Fruit fly (Drosophila melanogaster) whole organism, embryonic: ENCODE measurements around the gene Fancl.

Source experiments
- CG11696 ChIP-seq: fragments of 200-800 bp; sonication (Bioruptor generic); IDR thresholded peaks from 2 replicates; pipeline ENCODE4 v1.3.6; 2022; ENCODE audit warnings: missing biosample characterization, missing genetic modification characterization
- CG12219 ChIP-seq: fragments of 200-800 bp; sonication (Bioruptor generic); optimal IDR thresholded peaks from 3 replicates; lab custom pipeline; 2018; ENCODE audit warnings: missing biosample characterization, mild to moderate bottlenecking, missing genetic modification characterization
- CG4328 ChIP-seq: fragments of 200-800 bp; sonication (Bioruptor generic); optimal IDR thresholded peaks from 3 replicates; lab custom pipeline; 2017; ENCODE audit warnings: missing biosample characterization, missing genetic modification reagents, missing genetic modification characterization
- CG4617 ChIP-seq: fragments of 200-800 bp; sonication (Bioruptor generic); optimal IDR thresholded peaks from 3 replicates; lab custom pipeline; 2016; ENCODE audit warnings: missing biosample characterization, missing genetic modification characterization, borderline replicate concordance
- Dip3 ChIP-seq: fragments of 200-800 bp; sonication (Bioruptor generic); optimal IDR thresholded peaks from 3 replicates; lab custom pipeline; 2016; ENCODE audit warnings: missing biosample characterization, missing genetic modification characterization
- Dll ChIP-seq: fragments of 200-800 bp; sonication (Bioruptor generic); IDR thresholded peaks from 4 replicates; pipeline ENCODE4 v1.3.6; 2022; ENCODE audit warnings: missing biosample characterization, missing genetic modification characterization; ENCODE audit not compliant: partially characterized antibody
- Sin3A ChIP-seq: fragments of >200 bp; optimal IDR thresholded peaks from 2 replicates; lab custom pipeline; 2018
- dati ChIP-seq: fragments of 200-800 bp; sonication (Bioruptor generic); IDR thresholded peaks from 2 replicates; pipeline ENCODE4 v1.3.6; 2022; ENCODE audit warnings: missing biosample characterization, missing genetic modification characterization
- gcm ChIP-seq: fragments of 200-800 bp; sonication (Bioruptor generic); optimal IDR thresholded peaks from 2 replicates; lab custom pipeline; 2019; ENCODE audit warnings: missing biosample characterization, mild to moderate bottlenecking, missing genetic modification characterization, moderate library complexity
- hkb ChIP-seq, 2 experiments: fragments of 200-800 bp in 1 of 2; fragments of >200 bp in 1 of 2; sonication (Bioruptor generic) in 1 of 2; IDR thresholded peaks in 1 of 2; optimal IDR thresholded peaks in 1 of 2; 2 replicates each; pipeline versions ENCODE4 v1.3.6 to Lab custom; 2017 to 2022; ENCODE audit warnings: missing biosample characterization in 1 of 2, missing genetic modification characterization in 1 of 2
- zf30C ChIP-seq: fragments of 200-800 bp; sonication (Bioruptor generic); optimal IDR thresholded peaks from 3 replicates; lab custom pipeline; 2018; ENCODE audit warnings: missing biosample characterization, mild to moderate bottlenecking, missing genetic modification characterization

DNA sequence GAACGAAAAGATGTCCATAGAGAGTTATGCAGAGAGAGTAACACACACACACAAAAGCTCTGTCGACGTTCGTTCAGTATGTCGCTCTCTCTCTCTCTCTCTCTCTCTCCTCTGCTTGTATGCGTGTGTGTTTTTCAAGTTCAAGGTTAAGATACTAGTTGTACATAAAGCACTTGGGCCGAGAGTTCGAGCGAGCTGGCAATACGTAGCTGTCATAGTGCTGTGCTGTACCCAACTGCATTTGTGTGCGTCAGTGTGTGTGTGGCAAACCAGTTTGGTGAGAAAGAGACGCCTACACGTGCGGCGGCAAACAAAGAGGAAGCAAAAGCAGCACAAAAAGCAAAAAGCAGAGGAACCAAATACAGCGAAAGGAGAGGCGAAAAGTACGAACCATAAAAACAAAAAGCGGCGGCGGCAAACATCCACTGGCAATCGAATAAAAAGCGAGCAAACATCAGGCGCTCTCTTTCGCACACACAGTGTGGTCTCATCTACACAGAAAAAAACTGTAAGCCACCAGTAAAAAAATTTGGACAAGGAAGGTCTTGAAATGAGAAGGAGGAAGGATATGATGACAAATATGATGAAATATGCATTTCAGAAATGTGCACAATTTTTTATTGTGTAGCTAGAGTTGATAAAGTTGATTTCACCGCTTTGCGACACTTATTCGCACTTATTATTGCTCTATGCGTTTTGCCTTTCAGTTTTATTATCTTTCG, 34.7 kb upstream of the Fancl start:
- no peak for TF ChIP-seq hkb (optimal IDR thresholded peaks at IDR 0.05; lab: Kevin White, UChicago)
- TF ChIP-seq hkb (GFP tag; IDR thresholded peaks at IDR 0.05; lab: Robert Waterston, UW), result peak; percentile 58
- TF ChIP-seq Dip3 (GFP tag; lab: Kevin White, UChicago), result peak; percentile 78
- TF ChIP-seq CG12219 (GFP tag; lab: Kevin White, UChicago), result peak; percentile 17
- TF ChIP-seq zf30C (GFP tag; lab: Kevin White, UChicago), result no peak
- TF ChIP-seq gcm, result no peak
- TF ChIP-seq dati, result 0 out of 2 replicates have a peak, but pooled peaks have one; percentile 38
- no peak for TF ChIP-seq Dll (GFP tag; lab: Robert Waterston, UW)
- peak; percentile 9 for TF ChIP-seq CG4617 (GFP tag; lab: Kevin White, UChicago)
- no peak for TF ChIP-seq Sin3A (lab: Kevin White, UChicago)
- TF ChIP-seq CG11696 (GFP tag; lab: Robert Waterston, UW), result peak; percentile 53; the same call in 1 of the 2 replicates
- no peak for TF ChIP-seq CG4328
